Fruit fly (Drosophila melanogaster): ENCODE data around the gene CG13601.

Gene CG13601

DNA sequence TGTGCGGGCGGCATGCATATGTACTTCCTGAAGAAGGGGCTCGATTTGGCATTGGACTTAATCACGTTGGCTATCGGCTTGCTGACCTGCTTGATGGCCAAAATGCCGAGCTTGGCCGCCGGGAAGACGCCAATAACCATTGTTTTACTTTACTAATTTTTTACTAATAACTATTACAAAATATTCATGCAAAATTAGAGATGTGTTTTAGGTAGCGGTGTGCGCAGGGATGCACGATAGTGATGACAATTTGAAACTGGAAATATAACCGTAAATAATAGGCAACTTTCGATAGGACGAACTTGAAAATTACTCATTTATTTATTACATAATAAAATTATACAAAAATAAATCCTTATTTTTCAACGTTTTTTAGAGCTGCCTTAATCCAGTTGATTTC lies at the start of gene CG13601:
TSS of gene CG13601 (minus strand) at position 206 of the 400 bp plus-strand sequence.
- TF ChIP-seq CG4496 (GFP tag; IDR thresholded peaks at IDR 0.05) (0 out of 3 replicates have a peak, but pooled peaks have one; percentile 24), CG8301 (tag; optimal IDR thresholded peaks at IDR 0.05) (no peak), CG12605 (GFP tag; IDR thresholded peaks at IDR 0.05) (no peak)

DNA sequence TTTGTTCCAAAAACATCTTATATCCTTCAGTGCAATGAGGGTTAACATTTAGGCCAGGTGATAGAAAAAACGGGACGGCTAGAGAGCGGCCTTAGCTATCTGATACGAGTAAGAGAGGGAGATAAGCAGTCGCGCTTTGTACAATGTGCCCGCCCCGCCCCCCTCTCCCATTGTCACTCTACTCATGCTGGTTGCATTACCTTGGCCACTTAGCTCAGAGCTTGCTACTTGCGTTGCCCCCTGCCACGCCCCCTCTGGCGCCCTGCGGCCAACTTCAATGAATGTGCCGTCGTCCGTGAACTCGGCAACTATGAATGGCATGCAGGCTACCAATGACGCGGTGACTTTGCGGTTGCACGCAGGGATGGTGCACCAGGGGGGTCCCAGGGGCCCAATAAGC lies 44.3 kb upstream of the CG13601 start:
- no peak for TF ChIP-seq CG8301 (tag; optimal IDR thresholded peaks at IDR 0.05)

DNA sequence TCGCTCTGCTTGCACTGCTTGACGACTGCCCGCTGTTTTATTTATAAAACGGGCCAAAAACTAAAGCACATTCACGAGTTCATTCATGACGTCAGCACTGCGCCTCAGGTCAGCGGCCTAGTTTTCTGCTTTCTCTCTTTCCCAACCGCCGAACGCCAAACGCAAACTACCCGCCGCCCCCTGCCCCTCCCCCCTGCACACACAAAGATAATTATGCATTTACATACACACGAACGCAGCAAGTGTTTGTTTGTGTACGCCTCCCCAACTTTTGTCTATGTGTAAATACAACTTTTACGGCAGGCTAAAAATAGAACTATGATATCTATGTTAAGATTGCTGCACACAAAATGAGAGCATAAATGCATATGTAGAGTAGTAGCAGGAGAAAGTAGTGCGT lies 43.8 kb upstream of the CG13601 start:
- TF ChIP-seq EcR (GFP tag; optimal IDR thresholded peaks at IDR 0.05) (no peak), CG4496 (GFP tag; IDR thresholded peaks at IDR 0.05) (peak; percentile 10; the same call in 1 of the 3 replicates), CG32121 (GFP tag; IDR thresholded peaks at IDR 0.05) (0 out of 2 replicates have a peak, but pooled peaks have one; percentile 22)

DNA sequence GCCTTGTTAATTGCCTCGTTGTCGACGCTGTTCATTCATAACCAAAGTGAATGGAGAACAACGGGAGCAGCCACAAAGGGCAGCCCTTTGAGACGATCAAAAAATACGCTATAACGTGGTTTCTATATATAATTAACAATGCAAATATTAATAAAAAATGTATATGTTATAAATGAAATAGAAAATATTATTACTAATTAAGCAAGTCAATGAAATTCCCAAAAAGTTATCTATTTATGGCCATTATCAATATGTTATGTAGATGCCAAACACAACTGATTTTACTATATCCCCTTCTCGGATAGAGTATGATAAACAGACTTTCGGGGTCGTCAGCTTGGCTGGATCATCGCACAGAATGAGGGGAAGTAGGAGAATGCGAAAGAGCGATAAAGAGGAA lies 42.0 kb upstream of the CG13601 start:
- TF ChIP-seq Ets98B (GFP tag; IDR thresholded peaks at IDR 0.05) (no peak), CG17806 (tag; optimal IDR thresholded peaks at IDR 0.05) (no peak), CG14655 (GFP tag; optimal IDR thresholded peaks at IDR 0.05) (no peak), CG12605 (GFP tag; IDR thresholded peaks at IDR 0.05) (no peak), EcR (GFP tag; optimal IDR thresholded peaks at IDR 0.05) (peak; percentile 69), CG4496 (GFP tag; IDR thresholded peaks at IDR 0.05) (no peak), CG34367 (tag; optimal IDR thresholded peaks at IDR 0.05) (no peak), fd96Ca (GFP tag; IDR thresholded peaks at IDR 0.05) (no peak)

DNA sequence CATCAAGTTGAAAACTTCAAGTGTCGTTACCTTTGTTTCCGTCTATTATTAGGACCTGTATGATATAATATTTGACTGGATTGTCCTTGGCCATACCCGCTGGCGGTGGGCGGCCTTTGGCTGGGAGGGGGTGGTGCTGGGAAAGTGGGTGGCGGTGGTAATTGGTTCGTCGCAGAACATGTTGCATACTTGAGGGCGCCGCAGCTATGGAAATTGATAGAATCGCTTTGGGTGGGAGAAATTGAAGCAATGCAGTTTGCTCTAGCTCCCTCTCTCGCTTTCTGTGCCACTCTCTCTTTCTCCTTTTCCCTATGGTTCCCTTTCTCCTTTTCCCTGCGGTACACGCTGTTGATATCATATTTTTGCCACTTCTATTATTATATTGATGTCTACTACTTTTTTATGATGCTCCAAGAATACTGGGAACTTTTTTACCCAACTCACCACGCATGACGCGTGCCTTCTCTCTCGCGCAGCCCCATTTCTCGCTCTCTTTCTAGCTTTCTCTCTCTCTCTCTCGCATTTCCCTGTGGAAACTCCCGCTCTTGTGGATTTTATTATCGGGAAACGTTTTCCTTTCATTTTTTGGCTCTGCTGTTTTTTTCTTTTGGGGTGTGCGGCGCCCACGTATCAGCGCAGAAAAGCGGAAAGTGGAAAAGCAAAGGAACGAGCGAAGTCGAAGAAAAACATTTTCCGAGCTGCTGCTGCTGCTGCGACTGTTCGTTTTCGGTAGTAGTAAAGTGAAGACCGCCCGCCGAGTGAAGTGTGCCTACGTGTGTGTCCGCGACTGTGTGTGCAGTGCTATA lies 37.7 kb upstream of the CG13601 start:
- TF ChIP-seq CG9948 (tag; optimal IDR thresholded peaks at IDR 0.05), result no peak
- 0 out of 2 replicates have a peak, but pooled peaks have one; percentile 10 for TF ChIP-seq Ets98B (GFP tag; IDR thresholded peaks at IDR 0.05)

DNA sequence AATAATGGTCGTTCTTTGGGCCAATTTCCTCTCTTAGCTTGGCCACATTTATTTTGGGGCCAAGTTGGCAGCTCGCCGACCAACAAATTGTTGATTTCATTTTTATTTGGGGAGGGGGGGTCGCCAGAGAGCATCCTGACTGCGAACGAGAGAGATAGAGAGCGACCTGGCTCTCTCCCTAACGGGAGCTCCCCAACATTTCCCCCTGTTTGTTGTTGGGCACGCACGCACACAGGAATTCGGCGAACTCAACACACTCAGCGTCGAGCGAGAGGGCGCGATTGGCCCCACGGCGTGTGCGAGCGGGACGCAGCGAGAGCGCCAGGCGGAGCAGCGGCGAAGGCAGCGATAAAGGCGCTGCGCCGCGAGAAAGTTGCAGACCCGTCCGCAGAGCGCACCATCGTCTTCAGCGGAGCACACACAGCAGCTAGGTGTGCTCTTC lies 35.4 kb upstream of the CG13601 start, which contains the start of gene CG31140:
TSS of gene CG31140 (plus strand) at position 400 of the 442 bp plus-strand sequence.
- TF ChIP-seq fd96Ca (GFP tag; IDR thresholded peaks at IDR 0.05) (0 out of 3 replicates have a peak, but pooled peaks have one; percentile 57), CG17806 (tag; optimal IDR thresholded peaks at IDR 0.05) (no peak), CG8159 (tag; optimal IDR thresholded peaks at IDR 0.05) (no peak), Pif1B (GFP tag; optimal IDR thresholded peaks at IDR 0.05) (peak; percentile 49), Ets98B (GFP tag; IDR thresholded peaks at IDR 0.05) (peak; percentile 63; the same call in 1 of the 2 replicates), CG12605 (GFP tag; IDR thresholded peaks at IDR 0.05) (peak; percentile 63; the same call in 1 of the 2 replicates), CG4496 (GFP tag; IDR thresholded peaks at IDR 0.05) (peak; percentile 81), D1 (tag; optimal IDR thresholded peaks at IDR 0.05) (no peak), gl (tag; optimal IDR thresholded peaks at IDR 0.05) (no peak), CG13204 (GFP tag; optimal IDR thresholded peaks at IDR 0.05) (peak; percentile 95), CG10348 (GFP tag; IDR thresholded peaks at IDR 0.05) (no peak), CG14655 (GFP tag; optimal IDR thresholded peaks at IDR 0.05) (peak; percentile 32), CG32121 (GFP tag; IDR thresholded peaks at IDR 0.05) (peak; percentile 45; the same call in 1 of the 2 replicates)

DNA sequence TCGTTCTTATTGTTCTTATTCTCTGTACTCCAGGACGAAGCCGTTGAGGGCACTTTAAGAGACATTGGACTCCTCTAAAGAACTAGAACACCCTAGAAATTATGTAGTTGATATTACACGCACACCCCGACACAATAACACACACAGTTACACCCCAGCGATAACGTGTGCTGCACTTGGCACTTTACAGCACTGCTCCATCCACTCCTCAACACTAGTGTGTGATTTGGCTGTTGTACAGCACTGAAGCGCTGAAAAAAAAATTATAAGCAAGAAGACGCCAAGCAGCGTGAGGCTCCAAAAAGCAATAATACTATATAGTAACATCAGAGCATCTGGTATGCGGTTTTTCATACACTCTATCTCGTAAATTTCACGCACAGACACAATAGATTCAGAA lies 33.4 kb upstream of the CG13601 start:
- TF ChIP-seq CG9948 (tag; optimal IDR thresholded peaks at IDR 0.05), result no peak
- TF ChIP-seq CG32121 (GFP tag; IDR thresholded peaks at IDR 0.05), result no peak
- TF ChIP-seq CG10348 (GFP tag; IDR thresholded peaks at IDR 0.05), result no peak
- TF ChIP-seq CG15710 (tag; optimal IDR thresholded peaks at IDR 0.05), result no peak
- TF ChIP-seq CG4496 (GFP tag; IDR thresholded peaks at IDR 0.05), result no peak
- no peak for TF ChIP-seq CG8159 (tag; optimal IDR thresholded peaks at IDR 0.05)
- TF ChIP-seq D1 (tag; optimal IDR thresholded peaks at IDR 0.05), result no peak
- TF ChIP-seq CG17806 (tag; optimal IDR thresholded peaks at IDR 0.05), result no peak
- no peak for TF ChIP-seq Pif1B (GFP tag; optimal IDR thresholded peaks at IDR 0.05)
- no peak for TF ChIP-seq CG34367 (tag; optimal IDR thresholded peaks at IDR 0.05)
- TF ChIP-seq CG12605 (GFP tag; IDR thresholded peaks at IDR 0.05), result no peak
- TF ChIP-seq fd96Ca (GFP tag; IDR thresholded peaks at IDR 0.05), result no peak
- TF ChIP-seq CG13204 (GFP tag; optimal IDR thresholded peaks at IDR 0.05), result no peak
- no peak for TF ChIP-seq CG14655 (GFP tag; optimal IDR thresholded peaks at IDR 0.05)

DNA sequence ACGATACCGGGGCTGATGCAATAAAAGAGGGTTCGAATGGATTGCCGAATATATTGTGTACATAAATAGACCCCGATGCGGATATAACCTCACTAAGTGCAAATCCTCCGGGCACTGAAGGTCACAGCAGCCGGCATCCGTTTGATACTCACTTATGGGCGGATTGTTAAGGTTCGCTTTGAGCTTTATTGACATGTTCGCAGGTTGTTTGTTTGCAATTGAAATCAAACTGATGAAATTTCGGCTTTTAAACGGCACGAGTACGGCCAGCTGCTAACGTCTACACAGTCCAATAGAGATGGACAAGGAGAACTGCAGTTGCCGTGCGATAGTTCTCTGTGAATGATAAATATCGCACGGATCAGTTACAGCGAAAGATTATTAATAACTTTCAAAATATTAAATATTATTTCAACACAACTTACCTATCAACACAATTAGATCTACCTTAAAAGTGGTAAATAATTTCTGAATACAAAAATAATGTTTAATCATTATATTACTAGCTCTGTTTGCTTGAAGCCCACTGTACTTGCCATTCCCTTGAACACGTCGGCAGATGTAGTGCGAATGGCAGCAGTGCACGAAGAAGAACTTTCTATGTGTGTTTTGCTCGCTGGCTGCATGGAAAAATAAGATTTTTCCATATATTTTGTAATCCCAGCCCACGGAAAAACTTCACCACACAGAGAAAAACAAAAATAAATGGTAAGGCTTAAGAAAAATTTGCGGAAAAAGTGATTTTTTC lies 30.8 kb upstream of the CG13601 start, which contains the start of the genes GluProRS and AP-1sigma:
TSS of gene GluProRS (minus strand) at position 301 of the 748 bp plus-strand sequence.
TSS of gene AP-1sigma (plus strand) at position 561 of the 748 bp plus-strand sequence.
- TF ChIP-seq CG8159 (tag; optimal IDR thresholded peaks at IDR 0.05), result peak; percentile 86
- no peak for TF ChIP-seq EcR (GFP tag; optimal IDR thresholded peaks at IDR 0.05)
- TF ChIP-seq fd96Ca (GFP tag; IDR thresholded peaks at IDR 0.05), result peak; percentile 86
- TF ChIP-seq Ets98B (GFP tag; IDR thresholded peaks at IDR 0.05), result peak; percentile 93
- TF ChIP-seq CG10348 (GFP tag; IDR thresholded peaks at IDR 0.05), result peak; percentile 89
- peak; percentile 94 for TF ChIP-seq CG12605 (GFP tag; IDR thresholded peaks at IDR 0.05)
- peak; percentile 97 for TF ChIP-seq CG4496 (GFP tag; IDR thresholded peaks at IDR 0.05)
- TF ChIP-seq Pif1B (GFP tag; optimal IDR thresholded peaks at IDR 0.05), result peak; percentile 81
- peak; percentile 77 for TF ChIP-seq CG34367 (tag; optimal IDR thresholded peaks at IDR 0.05)
- TF ChIP-seq CG14655 (GFP tag; optimal IDR thresholded peaks at IDR 0.05), result no peak
- no peak for TF ChIP-seq CG13204 (GFP tag; optimal IDR thresholded peaks at IDR 0.05)
- TF ChIP-seq CG17806 (tag; optimal IDR thresholded peaks at IDR 0.05), result peak; percentile 85
- peak; percentile 79 for TF ChIP-seq CG8301 (tag; optimal IDR thresholded peaks at IDR 0.05)
- TF ChIP-seq D1 (tag; optimal IDR thresholded peaks at IDR 0.05), result no peak
- peak; percentile 91 for TF ChIP-seq rn (GFP tag; IDR thresholded peaks at IDR 0.05)
- peak; percentile 91 for TF ChIP-seq CG32121 (GFP tag; IDR thresholded peaks at IDR 0.05)
- peak; percentile 83 for TF ChIP-seq CG15710 (tag; optimal IDR thresholded peaks at IDR 0.05)
- peak; percentile 81 for TF ChIP-seq Pif1A (GFP tag; optimal IDR thresholded peaks at IDR 0.05)
- TF ChIP-seq Snoo (tag; optimal IDR thresholded peaks at IDR 0.05), result peak; percentile 75
- TF ChIP-seq CG9948 (tag; optimal IDR thresholded peaks at IDR 0.05), result peak; percentile 82
- peak; percentile 23 for TF ChIP-seq gl (tag; optimal IDR thresholded peaks at IDR 0.05)

Data from whole organism, pupa.